Worm (Caenorhabditis elegans) whole organism, midembryonic: Measurements from ENCODE around the gene srh-219.
A peak's percentile ranks its signal among the peaks of the same experiment; 100 is the strongest.

Experiments used
- T22C8.4 ChIP-seq: fragments of 200-800 bp; sonication (Bioruptor generic); IDR thresholded peaks from 2 replicates; pipeline ENCODE4 v1.3.6; 2022; ENCODE audit warnings: missing genetic modification characterization, missing compliant biosample characterization
- cog-1 ChIP-seq: sonication (generic microtip); optimal IDR thresholded peaks from 2 replicates; lab custom pipeline; 2016; ENCODE audit warnings: missing genetic modification characterization, missing compliant biosample characterization
- flt-1 ChIP-seq: fragments of 200-800 bp; sonication (Bioruptor generic); IDR thresholded peaks from 2 replicates; pipeline ENCODE4 v1.3.6; 2022; ENCODE audit warnings: missing genetic modification characterization, missing compliant biosample characterization
- klf-2 ChIP-seq: fragments of 200-800 bp; sonication (Bioruptor generic); conservative IDR thresholded peaks from 2 replicates; pipeline ENCODE4 v1.3.6; 2022; ENCODE audit warnings: missing genetic modification reagents, missing genetic modification characterization, missing compliant biosample characterization
- med-1 ChIP-seq: sonication (generic microtip); optimal IDR thresholded peaks from 2 replicates; lab custom pipeline; 2017; ENCODE audit warnings: missing genetic modification characterization, mild to moderate bottlenecking, missing compliant biosample characterization, antibody characterized with exemption, missing genetic modification reagents; ENCODE audit not compliant: insufficient read depth
- ref-1 ChIP-seq: fragments of 200-800 bp; sonication (Bioruptor generic); conservative IDR thresholded peaks from 2 replicates; pipeline ENCODE4 v1.3.6; 2022; ENCODE audit warnings: missing genetic modification reagents, missing genetic modification characterization, missing compliant biosample characterization
- tab-1 ChIP-seq: fragments of 200-800 bp; sonication (Bioruptor generic); IDR thresholded peaks from 2 replicates; pipeline ENCODE4 v1.3.6; 2022; ENCODE audit warnings: missing genetic modification characterization, missing compliant biosample characterization
- ztf-23 ChIP-seq: fragments of 200-800 bp; sonication (Bioruptor generic); IDR thresholded peaks from 2 replicates; pipeline ENCODE4 v1.3.6; 2022; ENCODE audit warnings: missing genetic modification reagents, missing genetic modification characterization, missing compliant biosample characterization
- ztf-29 ChIP-seq: fragments of 200-800 bp; sonication (Bioruptor generic); IDR thresholded peaks from 2 replicates; pipeline ENCODE4 v1.3.6; 2022; ENCODE audit warnings: missing genetic modification reagents, missing genetic modification characterization, missing compliant biosample characterization

Gene srh-219

DNA sequence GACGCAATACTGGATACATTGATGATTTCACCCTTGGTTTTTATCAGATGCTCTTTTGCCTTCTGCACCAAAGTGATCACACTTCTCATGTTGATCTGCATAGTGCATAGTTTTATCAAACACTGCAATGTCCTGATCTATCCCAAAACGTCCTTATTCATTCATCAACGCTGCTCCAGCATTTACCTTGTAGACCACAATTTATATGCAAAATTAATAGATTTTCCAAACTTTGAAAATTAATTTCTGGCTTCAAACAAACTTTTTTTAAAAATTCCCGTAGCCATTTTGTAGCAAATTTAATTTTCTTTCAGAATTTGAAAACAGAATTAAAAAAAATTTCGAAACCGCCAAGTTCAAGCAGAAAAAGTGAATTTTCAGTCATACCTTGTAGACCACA, 10.7 kb upstream of the srh-219 start, which contains the start of gene C06B8.3:
Gene C06B8.3 (minus strand): TSS at position 101 of the 400 bp plus-strand sequence.
- no peak for TF ChIP-seq med-1 (GFP tag; lab: Kevin White, UChicago)

DNA sequence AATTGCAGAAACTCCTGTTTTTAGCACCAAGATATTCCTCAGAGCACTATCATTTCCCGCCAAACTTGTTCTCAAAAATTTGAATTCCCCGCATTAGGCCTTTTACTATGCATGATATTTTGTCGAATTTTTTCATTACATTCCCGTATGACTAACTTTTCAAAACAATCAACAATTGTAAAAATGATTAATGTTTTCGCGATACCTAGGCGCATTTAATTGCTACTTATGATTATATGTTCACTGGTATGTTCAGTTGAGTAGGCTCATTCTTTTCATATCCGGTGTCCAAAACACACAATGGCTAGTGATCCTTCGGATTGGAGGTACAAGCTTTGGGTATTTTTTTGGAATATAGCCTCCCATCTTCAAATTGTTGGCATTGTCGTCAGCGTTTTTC, 7.5 kb upstream of the srh-219 start, which contains the start of gene srw-21:
Gene srw-21 (plus strand): TSS at position 301 of the 400 bp plus-strand sequence.
- TF ChIP-seq klf-2 (no peak), ztf-29 (GFP tag; lab: Robert Waterston, UW) (no peak)

DNA sequence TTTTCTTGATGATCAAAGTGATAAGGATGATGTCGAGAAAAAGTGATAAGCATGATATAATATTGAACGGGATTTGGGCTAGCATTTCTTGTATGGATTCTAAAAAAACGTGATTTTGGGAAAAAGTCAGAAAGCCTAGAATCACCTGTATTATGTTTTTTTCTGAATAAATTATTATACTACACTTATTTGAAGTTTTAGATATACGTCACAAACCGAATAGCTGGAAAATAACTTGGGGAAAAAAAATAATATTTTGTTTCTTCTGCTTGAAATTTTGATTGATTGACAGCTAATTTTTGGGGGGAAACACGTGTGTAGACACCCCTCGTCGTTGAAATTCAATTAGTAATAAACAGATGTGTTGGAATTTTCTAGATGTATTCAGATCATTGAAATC, 2.8 kb upstream of the srh-219 start, which contains the start of gene str-264:
Gene str-264 (minus strand): TSS at position 101 of the 400 bp plus-strand sequence.
- no peak for TF ChIP-seq ztf-23 (GFP tag; lab: Robert Waterston, UW)
- TF ChIP-seq klf-2 = no peak

DNA sequence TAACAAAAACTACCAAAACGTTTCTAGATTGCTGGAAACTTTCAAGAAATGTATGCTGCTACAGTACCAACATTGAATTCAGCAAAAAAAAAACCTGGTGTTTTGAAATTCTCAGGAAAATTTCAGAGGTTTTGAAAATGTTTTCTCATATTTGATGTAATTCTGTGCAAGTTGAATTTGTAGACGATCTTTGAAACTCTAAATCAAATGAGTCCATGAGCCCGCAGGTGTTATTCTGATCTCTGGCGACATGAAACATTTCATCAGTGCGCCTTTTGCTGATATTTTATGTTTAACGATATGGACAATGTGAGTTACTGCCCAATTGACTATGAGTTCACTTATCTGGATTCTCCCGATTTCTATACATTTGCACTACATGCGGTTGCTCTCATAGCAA, 1.6 kb upstream of the srh-219 start, which contains the start of gene srh-218:
Gene srh-218 (plus strand): TSS at position 301 of the 400 bp plus-strand sequence.
- TF ChIP-seq tab-1 (GFP tag; lab: Robert Waterston, UW) (no peak), ztf-29 (GFP tag; lab: Robert Waterston, UW) (no peak), flt-1 (GFP tag; lab: Robert Waterston, UW) (no peak), ztf-23 (GFP tag; lab: Robert Waterston, UW) (no peak), klf-2 (no peak), T22C8.4 (no peak), cog-1 (tag; lab: Kevin White, UChicago) (no peak), med-1 (GFP tag; lab: Kevin White, UChicago) (no peak), ref-1 (no peak)

DNA sequence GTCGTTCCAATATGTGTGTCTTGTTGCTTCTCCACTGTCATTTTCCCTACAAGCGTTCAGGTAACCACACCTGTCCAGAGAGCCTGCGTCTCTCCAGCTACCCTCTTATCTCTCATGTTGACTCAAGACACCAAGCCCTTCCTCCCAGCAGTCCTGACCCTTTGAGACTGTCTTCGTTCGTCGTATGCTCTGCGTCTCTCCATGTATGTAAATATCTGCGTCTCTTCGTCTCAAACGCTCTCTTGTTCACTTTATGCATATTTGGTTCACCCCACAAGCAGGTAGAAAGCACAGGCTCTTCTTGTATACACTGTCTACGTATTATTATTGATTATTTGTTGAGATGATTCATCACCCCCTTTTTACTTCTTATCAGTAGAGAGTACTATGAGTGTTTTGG, 2.5 kb downstream of the srh-219 start:
- TF ChIP-seq flt-1 (GFP tag; lab: Robert Waterston, UW) (no peak), T22C8.4 (no peak), ref-1 (no peak), klf-2 (no peak), ztf-23 (GFP tag; lab: Robert Waterston, UW) (no peak), ztf-29 (GFP tag; lab: Robert Waterston, UW) (peak; percentile 53; the same call in 1 of the 2 replicates), cog-1 (tag; lab: Kevin White, UChicago) (peak; percentile 12)

DNA sequence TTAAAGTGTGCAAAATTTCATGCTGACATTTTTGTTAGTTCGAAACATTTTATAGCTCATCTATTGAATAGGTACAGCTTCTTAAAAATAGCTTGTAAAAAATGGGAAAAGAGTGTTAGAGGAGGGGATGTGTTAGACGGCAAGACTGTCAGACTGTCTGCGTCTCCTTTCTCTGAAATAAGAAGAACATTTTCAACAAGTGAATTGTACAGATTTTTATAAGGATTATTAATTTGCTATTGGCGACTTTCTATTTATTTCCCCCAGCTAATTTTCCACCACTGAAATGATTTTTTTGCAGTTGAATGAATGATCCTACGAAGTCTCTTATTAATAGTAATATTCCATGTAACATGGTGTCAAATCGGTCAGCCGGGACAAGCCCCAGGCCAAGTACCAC, 3.2 kb downstream of the srh-219 start, which contains the start of gene C06B8.7:
Gene C06B8.7 (plus strand): TSS at position 301 of the 400 bp plus-strand sequence.
- TF ChIP-seq med-1 (GFP tag; lab: Kevin White, UChicago) = no peak
- TF ChIP-seq klf-2 = no peak
- no peak for TF ChIP-seq ztf-23 (GFP tag; lab: Robert Waterston, UW)
- no peak for TF ChIP-seq tab-1 (GFP tag; lab: Robert Waterston, UW)
- no peak for TF ChIP-seq cog-1 (tag; lab: Kevin White, UChicago)
- no peak for TF ChIP-seq T22C8.4
- no peak for TF ChIP-seq flt-1 (GFP tag; lab: Robert Waterston, UW)
- no peak for TF ChIP-seq ref-1
- no peak for TF ChIP-seq ztf-29 (GFP tag; lab: Robert Waterston, UW)

DNA sequence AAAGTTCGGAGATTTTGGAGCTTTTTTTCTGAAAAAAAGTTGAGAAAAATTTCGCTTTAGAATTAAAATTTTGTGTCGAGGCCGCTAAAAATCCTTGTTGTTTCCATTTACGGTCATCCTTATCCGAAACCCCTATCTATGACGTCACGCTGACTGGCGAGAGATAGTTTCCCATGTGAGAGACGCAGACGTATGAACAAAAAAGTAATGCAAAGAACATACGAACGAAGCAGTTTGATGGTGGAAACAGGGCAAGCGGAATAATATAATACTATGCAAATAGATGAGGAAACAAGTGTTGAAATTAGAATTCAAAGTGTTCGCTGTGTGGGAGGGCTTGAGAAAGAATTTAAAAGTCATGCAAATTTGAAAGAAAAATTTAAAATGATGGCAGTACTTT, 3.8 kb downstream of the srh-219 start:
- TF ChIP-seq tab-1 (GFP tag; lab: Robert Waterston, UW) (no peak), ztf-29 (GFP tag; lab: Robert Waterston, UW) (no peak), med-1 (GFP tag; lab: Kevin White, UChicago) (no peak), cog-1 (tag; lab: Kevin White, UChicago) (no peak), ref-1 (no peak)

DNA sequence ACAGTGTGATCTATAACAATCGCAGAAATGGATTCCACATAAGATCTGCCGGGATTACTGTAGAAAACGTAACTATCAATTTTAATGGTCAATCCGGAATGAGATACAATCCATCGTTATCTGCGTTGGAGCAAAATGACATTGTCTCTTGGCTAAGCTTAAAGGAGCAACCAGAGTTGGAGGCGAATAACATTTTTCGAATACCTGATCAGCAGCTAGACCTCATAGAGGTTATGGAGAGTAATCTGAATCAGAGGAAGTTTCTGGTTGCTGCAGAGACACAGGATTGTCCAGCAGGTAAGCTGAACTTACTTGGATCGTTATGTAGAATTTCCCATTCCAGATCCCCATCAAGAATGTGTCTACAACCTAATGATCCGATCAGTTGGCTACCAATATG, 8.3 kb downstream of the srh-219 start:
- TF ChIP-seq ref-1 (no peak), flt-1 (GFP tag; lab: Robert Waterston, UW) (no peak), tab-1 (GFP tag; lab: Robert Waterston, UW) (no peak), med-1 (GFP tag; lab: Kevin White, UChicago) (no peak), ztf-29 (GFP tag; lab: Robert Waterston, UW) (no peak), cog-1 (tag; lab: Kevin White, UChicago) (no peak), T22C8.4 (no peak), ztf-23 (GFP tag; lab: Robert Waterston, UW) (no peak), klf-2 (no peak)

DNA sequence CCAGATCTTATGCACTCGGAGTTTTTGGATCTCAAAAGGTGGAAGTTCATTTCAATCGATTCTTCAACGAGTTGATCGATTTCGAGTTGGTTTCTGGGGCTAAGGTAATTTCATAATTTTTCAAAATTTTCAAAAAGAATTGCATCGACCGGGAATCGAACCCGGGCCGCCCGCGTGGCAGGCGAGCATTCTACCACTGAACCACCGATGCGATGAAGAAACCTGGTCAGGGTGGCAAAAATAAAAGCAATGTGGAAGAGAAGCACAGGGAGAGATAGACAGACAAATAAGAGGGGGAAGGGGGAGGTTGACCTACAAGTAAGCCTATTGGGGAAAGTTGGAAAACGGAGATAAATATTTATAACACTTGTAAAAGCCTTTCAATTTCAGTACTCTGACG, 9.8 kb downstream of the srh-219 start:
- TF ChIP-seq cog-1 (tag; lab: Kevin White, UChicago) (no peak), tab-1 (GFP tag; lab: Robert Waterston, UW) (peak; percentile 79), ztf-23 (GFP tag; lab: Robert Waterston, UW) (peak; percentile 71), klf-2 (0 out of 2 replicates have a peak, but pooled peaks have one; percentile 10), flt-1 (GFP tag; lab: Robert Waterston, UW) (peak; percentile 85), med-1 (GFP tag; lab: Kevin White, UChicago) (no peak), ztf-29 (GFP tag; lab: Robert Waterston, UW) (peak; percentile 50; the same call in 1 of the 2 replicates), T22C8.4 (0 out of 2 replicates have a peak, but pooled peaks have one; percentile 43), ref-1 (peak; percentile 62)

DNA sequence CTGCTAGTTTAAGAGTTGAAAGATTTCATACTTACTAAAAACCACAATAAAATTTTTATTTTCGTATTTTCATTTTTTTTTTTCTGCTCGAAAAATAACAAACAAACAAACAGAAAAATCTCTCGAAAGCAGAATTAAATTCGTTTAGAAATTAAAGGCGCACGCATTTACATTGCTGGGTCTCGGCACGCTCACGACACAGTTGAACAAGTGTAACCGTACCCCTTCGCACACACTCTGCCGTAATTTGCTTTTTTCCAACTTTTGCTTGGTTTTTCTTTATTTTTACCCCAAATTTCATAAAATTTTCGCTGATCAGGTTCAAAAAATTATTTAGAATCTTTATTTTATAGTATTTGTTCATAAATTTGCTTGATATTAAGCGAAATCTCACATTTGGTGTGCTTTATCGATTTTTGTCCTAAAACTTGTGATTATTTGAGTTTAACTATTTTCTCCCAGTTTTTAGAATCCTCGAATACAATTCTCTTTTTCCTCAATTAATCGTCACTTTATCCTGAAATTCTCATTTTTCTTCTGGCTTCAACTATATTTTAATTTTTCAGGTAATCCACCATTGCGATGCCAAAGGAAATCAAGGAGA, 16.4 kb downstream of the srh-219 start, which contains the start of gene rpl-38:
Gene rpl-38 (plus strand): TSS at position 554 of the 604 bp plus-strand sequence.
- TF ChIP-seq med-1 (GFP tag; lab: Kevin White, UChicago) (no peak), flt-1 (GFP tag; lab: Robert Waterston, UW) (no peak), ztf-29 (GFP tag; lab: Robert Waterston, UW) (no peak)
